Worm (Caenorhabditis elegans) whole organism, L3 larva: ENCODE data around the gene fbxc-21.

ENCODE experiments used
- aly-2 ChIP-seq: fragments of 150-350 bp; optimal IDR thresholded peaks from 2 replicates; lab custom pipeline; 2014; ENCODE audit warnings: missing biosample characterization, missing genetic modification characterization
- fkh-10 ChIP-seq: sonication (generic microtip); optimal IDR thresholded peaks from 2 replicates; lab custom pipeline; 2017; ENCODE audit warnings: missing biosample characterization, missing genetic modification reagents, missing genetic modification characterization

ce11 chrII:1709959-1710358, 17.2 kb upstream of the fbxc-21 start, which contains the start of gene fbxa-184:
- no peak for TF ChIP-seq fkh-10 (GFP tag; lab: Kevin White, UChicago)
- TF ChIP-seq aly-2 (tag; lab: Kevin White, UChicago): no peak
